Fruit fly (Drosophila melanogaster) whole organism, embryonic: ENCODE measurements around the gene CG13609.

Experiments
- ATbp ChIP-seq: fragments of 200-800 bp; sonication (Bioruptor generic); optimal IDR thresholded peaks from 2 replicates; lab custom pipeline; 2017; ENCODE audit warnings: missing biosample characterization, mild to moderate bottlenecking, missing genetic modification characterization, missing genetic modification reagents
- CG12104 ChIP-seq: fragments of 200-800 bp; sonication (Bioruptor generic); optimal IDR thresholded peaks from 3 replicates; lab custom pipeline; 2016; ENCODE audit warnings: missing biosample characterization, missing genetic modification characterization
- CG12155 ChIP-seq: fragments of 200-800 bp; sonication (Bioruptor generic); optimal IDR thresholded peaks from 3 replicates; lab custom pipeline; 2016; ENCODE audit warnings: missing biosample characterization, missing genetic modification characterization
- CG12942 ChIP-seq: fragments of 200-800 bp; sonication (Bioruptor generic); optimal IDR thresholded peaks from 3 replicates; lab custom pipeline; 2016; ENCODE audit warnings: missing biosample characterization, missing genetic modification characterization
- CG13123 ChIP-seq: fragments of 200-800 bp; sonication (Bioruptor generic); optimal IDR thresholded peaks from 2 replicates; lab custom pipeline; 2016; ENCODE audit warnings: missing biosample characterization, missing genetic modification characterization
- CG15011 ChIP-seq: fragments of 200-800 bp; sonication (Bioruptor generic); optimal IDR thresholded peaks from 3 replicates; lab custom pipeline; 2018; ENCODE audit warnings: missing biosample characterization, mild to moderate bottlenecking, missing genetic modification characterization
- CG16779 ChIP-seq: fragments of 200-800 bp; sonication (Bioruptor generic); IDR thresholded peaks from 2 replicates; pipeline ENCODE4 v1.3.6; 2022; ENCODE audit warnings: missing biosample characterization, missing genetic modification characterization
- CG17328 ChIP-seq: fragments of 200-800 bp; sonication (Bioruptor generic); IDR thresholded peaks from 2 replicates; pipeline ENCODE4 v1.3.6; 2022; ENCODE audit warnings: missing biosample characterization, missing genetic modification characterization
- CG30403 ChIP-seq: fragments of 200-800 bp; sonication (Bioruptor generic); optimal IDR thresholded peaks from 3 replicates; lab custom pipeline; 2016; ENCODE audit warnings: missing biosample characterization, missing genetic modification characterization
- CG31365 ChIP-seq: fragments of 200-800 bp; sonication (Bioruptor generic); optimal IDR thresholded peaks from 2 replicates; lab custom pipeline; 2018; ENCODE audit warnings: missing biosample characterization, mild to moderate bottlenecking, missing genetic modification characterization
- CG34224 ChIP-seq: fragments of 200-800 bp; sonication (Bioruptor generic); IDR thresholded peaks from 3 replicates; pipeline ENCODE4 v1.3.6; 2022; ENCODE audit warnings: missing biosample characterization, missing genetic modification characterization; ENCODE audit not compliant: partially characterized antibody
- CG4404 ChIP-seq: fragments of 200-800 bp; sonication (Bioruptor generic); IDR thresholded peaks from 2 replicates; pipeline ENCODE4 v1.3.6; 2022; ENCODE audit warnings: missing biosample characterization, missing genetic modification characterization
- CG6272 ChIP-seq: fragments of 200-800 bp; sonication (Bioruptor generic); IDR thresholded peaks from 2 replicates; pipeline ENCODE4 v1.3.6; 2022; ENCODE audit warnings: missing biosample characterization, missing genetic modification characterization
- CG7963 ChIP-seq: fragments of 200-800 bp; sonication (Bioruptor generic); IDR thresholded peaks from 3 replicates; pipeline ENCODE4 v1.3.6; 2022; ENCODE audit warnings: missing biosample characterization, missing genetic modification characterization; ENCODE audit not compliant: partially characterized antibody
- CG8388 ChIP-seq: fragments of 200-800 bp; sonication (Bioruptor generic); optimal IDR thresholded peaks from 2 replicates; lab custom pipeline; 2019; ENCODE audit warnings: missing biosample characterization, mild to moderate bottlenecking, missing genetic modification characterization, moderate library complexity
- CG8765 ChIP-seq: fragments of 200-800 bp; sonication (Bioruptor generic); IDR thresholded peaks from 2 replicates; pipeline ENCODE4 v1.3.6; 2022; ENCODE audit warnings: missing biosample characterization, missing genetic modification characterization
- CG9609 ChIP-seq: fragments of 200-800 bp; sonication (Bioruptor generic); optimal IDR thresholded peaks from 3 replicates; lab custom pipeline; 2016; ENCODE audit warnings: missing biosample characterization, missing genetic modification characterization
- D ChIP-seq, 2 experiments: fragments of 200-800 bp in 1 of 2; fragments of >200 bp in 1 of 2; sonication (Bioruptor generic) in 1 of 2; optimal IDR thresholded peaks; 2 replicates in 1 of 2; 3 replicates in 1 of 2; lab custom pipeline; 2017; ENCODE audit warnings: mild to moderate bottlenecking in 1 of 2, missing biosample characterization in 1 of 2, missing genetic modification characterization in 1 of 2, missing genetic modification reagents in 1 of 2
- Dbx ChIP-seq: fragments of 200-800 bp; sonication (Bioruptor generic); IDR thresholded peaks from 3 replicates; pipeline ENCODE4 v1.3.6; 2022; ENCODE audit warnings: missing biosample characterization, missing genetic modification characterization
- GATAe ChIP-seq: fragments of 200-800 bp; sonication (Bioruptor generic); conservative IDR thresholded peaks from 2 replicates; pipeline ENCODE4 v1.3.6; 2022; ENCODE audit warnings: missing biosample characterization, missing genetic modification characterization
- H2.0 ChIP-seq: fragments of 200-800 bp; sonication (Bioruptor generic); IDR thresholded peaks from 2 replicates; pipeline ENCODE4 v1.3.6; 2022; ENCODE audit warnings: missing biosample characterization, missing genetic modification characterization
- Rx ChIP-seq: fragments of 200-800 bp; sonication (Bioruptor generic); IDR thresholded peaks from 2 replicates; pipeline ENCODE4 v1.3.6; 2022; ENCODE audit warnings: missing biosample characterization, missing genetic modification characterization
- Xbp1 ChIP-seq: fragments of 200-800 bp; sonication (Bioruptor generic); optimal IDR thresholded peaks from 3 replicates; lab custom pipeline; 2016; ENCODE audit warnings: missing biosample characterization, mild to moderate bottlenecking, missing genetic modification characterization
- ap ChIP-seq: fragments of 200-800 bp; sonication (Bioruptor generic); IDR thresholded peaks from 2 replicates; pipeline ENCODE4 v1.3.6; 2022; ENCODE audit warnings: missing biosample characterization, missing genetic modification characterization
- az2 ChIP-seq: fragments of 200-800 bp; sonication (Bioruptor generic); optimal IDR thresholded peaks from 3 replicates; lab custom pipeline; 2016; ENCODE audit warnings: missing biosample characterization, missing genetic modification characterization
- btn ChIP-seq: fragments of 200-800 bp; sonication (Bioruptor generic); optimal IDR thresholded peaks from 2 replicates; lab custom pipeline; 2016; ENCODE audit warnings: missing biosample characterization, missing genetic modification characterization
- cas ChIP-seq: fragments of 200-800 bp; sonication (Bioruptor generic); IDR thresholded peaks from 2 replicates; pipeline ENCODE4 v1.3.6; 2022; ENCODE audit warnings: missing biosample characterization, missing genetic modification characterization
- corto ChIP-seq: fragments of 200-800 bp; sonication (Bioruptor generic); optimal IDR thresholded peaks from 2 replicates; lab custom pipeline; 2016; ENCODE audit warnings: missing biosample characterization, mild to moderate bottlenecking, missing genetic modification characterization, moderate library complexity
- dimm ChIP-seq: fragments of 200-800 bp; sonication (Bioruptor generic); IDR thresholded peaks from 2 replicates; pipeline ENCODE4 v1.3.6; 2022; ENCODE audit warnings: missing biosample characterization, missing genetic modification characterization
- dpn ChIP-seq, 2 experiments: fragments of 200-800 bp; sonication (Bioruptor generic); optimal IDR thresholded peaks; 3 replicates each; lab custom pipeline; 2016; ENCODE audit warnings: missing biosample characterization in 2 of 2, missing genetic modification characterization in 2 of 2
- emc ChIP-seq: fragments of 200-800 bp; sonication (Bioruptor generic); optimal IDR thresholded peaks from 2 replicates; lab custom pipeline; 2016; ENCODE audit warnings: missing biosample characterization, missing genetic modification characterization
- fd3F ChIP-seq: fragments of 200-800 bp; sonication (Bioruptor generic); optimal IDR thresholded peaks from 2 replicates; lab custom pipeline; 2018; ENCODE audit warnings: missing biosample characterization, mild to moderate bottlenecking, missing genetic modification characterization, moderate library complexity
- gce ChIP-seq: fragments of 200-800 bp; sonication (Bioruptor generic); IDR thresholded peaks from 3 replicates; pipeline ENCODE4 v1.3.6; 2022; ENCODE audit warnings: missing biosample characterization, missing genetic modification characterization
- gsb-n ChIP-seq: fragments of 200-800 bp; sonication (Bioruptor generic); optimal IDR thresholded peaks from 3 replicates; lab custom pipeline; 2018; ENCODE audit warnings: missing biosample characterization, mild to moderate bottlenecking, missing genetic modification characterization
- h ChIP-seq: fragments of >200 bp; optimal IDR thresholded peaks from 2 replicates; lab custom pipeline; 2017
- her ChIP-seq: fragments of 200-800 bp; sonication (Bioruptor generic); optimal IDR thresholded peaks from 2 replicates; lab custom pipeline; 2016; ENCODE audit warnings: missing biosample characterization, missing genetic modification characterization
- jumu ChIP-seq: fragments of 200-800 bp; sonication (Bioruptor generic); optimal IDR thresholded peaks from 3 replicates; lab custom pipeline; 2016; ENCODE audit warnings: missing biosample characterization, missing genetic modification characterization
- lilli ChIP-seq: fragments of 200-800 bp; sonication (Bioruptor generic); optimal IDR thresholded peaks from 3 replicates; lab custom pipeline; 2016; ENCODE audit warnings: missing biosample characterization, missing genetic modification characterization
- lov ChIP-seq, 2 experiments: fragments of 200-800 bp in 1 of 2; fragments of >200 bp in 1 of 2; sonication (Bioruptor generic) in 1 of 2; IDR thresholded peaks in 1 of 2; optimal IDR thresholded peaks in 1 of 2; 2 replicates in 1 of 2; 3 replicates in 1 of 2; pipeline versions ENCODE4 v1.3.6 to Lab custom; 2017 to 2022; ENCODE audit warnings: missing biosample characterization in 1 of 2, missing genetic modification characterization in 1 of 2
- mld ChIP-seq: fragments of 200-800 bp; sonication (Bioruptor generic); IDR thresholded peaks from 3 replicates; pipeline ENCODE4 v1.3.6; 2022; ENCODE audit warnings: missing biosample characterization, missing genetic modification characterization; ENCODE audit not compliant: partially characterized antibody
- phol ChIP-seq: fragments of 200-800 bp; sonication (Bioruptor generic); optimal IDR thresholded peaks from 3 replicates; lab custom pipeline; 2018; ENCODE audit warnings: missing biosample characterization, mild to moderate bottlenecking, missing genetic modification characterization, moderate library complexity
- ranshi ChIP-seq: fragments of 200-800 bp; sonication (Bioruptor generic); IDR thresholded peaks from 2 replicates; pipeline ENCODE4 v1.3.6; 2022; ENCODE audit warnings: missing biosample characterization, missing genetic modification characterization
- slou ChIP-seq: fragments of 200-800 bp; sonication (Bioruptor generic); optimal IDR thresholded peaks from 3 replicates; lab custom pipeline; 2016; ENCODE audit warnings: missing biosample characterization, missing genetic modification characterization
- so ChIP-seq: fragments of 200-800 bp; sonication (Bioruptor generic); IDR thresholded peaks from 3 replicates; pipeline ENCODE4 v1.3.6; 2022; ENCODE audit warnings: missing biosample characterization, missing genetic modification characterization
- sob ChIP-seq: fragments of 200-800 bp; sonication (Bioruptor generic); IDR thresholded peaks from 2 replicates; pipeline ENCODE4 v1.3.6; 2022; ENCODE audit warnings: missing biosample characterization, missing genetic modification characterization
- sr ChIP-seq: fragments of 200-800 bp; sonication (Bioruptor generic); IDR thresholded peaks from 3 replicates; pipeline ENCODE4 v1.3.6; 2022; ENCODE audit warnings: missing biosample characterization, missing genetic modification characterization
- tll ChIP-seq, 2 experiments: fragments of 200-800 bp in 1 of 2; fragments of >200 bp in 1 of 2; sonication (Bioruptor generic) in 1 of 2; optimal IDR thresholded peaks; 2 replicates each; lab custom pipeline; 2017 to 2019; ENCODE audit warnings: missing biosample characterization in 2 of 2, missing genetic modification characterization in 2 of 2, mild to moderate bottlenecking in 1 of 2, moderate library complexity in 1 of 2
- toy ChIP-seq: fragments of 200-800 bp; sonication (Bioruptor generic); IDR thresholded peaks from 2 replicates; pipeline ENCODE4 v1.3.6; 2022; ENCODE audit warnings: missing biosample characterization, missing genetic modification characterization
- tup ChIP-seq: fragments of 200-800 bp; sonication (Bioruptor generic); optimal IDR thresholded peaks from 2 replicates; lab custom pipeline; 2016; ENCODE audit warnings: missing biosample characterization, mild to moderate bottlenecking, missing genetic modification characterization, moderate library complexity
- wdn ChIP-seq: fragments of 200-800 bp; sonication (Bioruptor generic); IDR thresholded peaks from 2 replicates; pipeline ENCODE4 v1.3.6; 2022; ENCODE audit warnings: missing biosample characterization, missing genetic modification characterization
- yki ChIP-seq: fragments of >200 bp; optimal IDR thresholded peaks from 3 replicates; lab custom pipeline; 2018

Gene CG13609

dm6 chr3R:24188619-24189018 lies 38.2 kb upstream of the CG13609 start, which contains the start of gene CG5515 (continued):
- TF ChIP-seq CG8388 (peak; percentile 41), slou (no peak), jumu (GFP tag; lab: Kevin White, UChicago) (peak; percentile 43), az2 (peak; percentile 63), lov (optimal IDR thresholded peaks at IDR 0.05; lab: Kevin White, UChicago) (no peak), lov (GFP tag; IDR thresholded peaks at IDR 0.05; lab: Robert Waterston, UW) (peak; percentile 79; the same call in 2 of the 3 replicates), gce (GFP tag; lab: Robert Waterston, UW) (peak; percentile 38; the same call in 1 of the 3 replicates), Xbp1 (GFP tag; lab: Kevin White, UChicago) (peak; percentile 90), sob (GFP tag; lab: Robert Waterston, UW) (peak; percentile 92), CG9609 (GFP tag; lab: Kevin White, UChicago) (peak; percentile 88), btn (GFP tag; lab: Kevin White, UChicago) (no peak), CG16779 (GFP tag; lab: Robert Waterston, UW) (no peak), Dbx (GFP tag; lab: Robert Waterston, UW) (peak; percentile 89), CG6272 (GFP tag; lab: Robert Waterston, UW) (peak; percentile 80), CG8765 (GFP tag; lab: Robert Waterston, UW) (peak; percentile 66), so (GFP tag; lab: Robert Waterston, UW) (peak; percentile 79; the same call in 1 of the 3 replicates), tll (GFP tag; optimal IDR thresholded peaks at IDR 0.05; lab: Kevin White, UChicago) (no peak), CG12155 (GFP tag; lab: Kevin White, UChicago) (peak; percentile 70), dimm (GFP tag; lab: Robert Waterston, UW) (peak; percentile 42; the same call in 1 of the 2 replicates), toy (no peak), wdn (GFP tag; lab: Robert Waterston, UW) (peak; percentile 81), CG12942 (GFP tag; lab: Kevin White, UChicago) (peak; percentile 70), Rx (peak; percentile 70), sr (GFP tag; lab: Robert Waterston, UW) (peak; percentile 45; the same call in 1 of the 3 replicates), lilli (GFP tag; lab: Kevin White, UChicago) (peak; percentile 88), CG31365 (tag; lab: Kevin White, UChicago) (no peak), ATbp (no peak), CG15011 (GFP tag; lab: Kevin White, UChicago) (no peak), ranshi (GFP tag; lab: Robert Waterston, UW) (peak; percentile 40; the same call in 1 of the 2 replicates), CG34224 (GFP tag; lab: Robert Waterston, UW) (peak; percentile 87), corto (peak; percentile 47), h (lab: Kevin White, UChicago) (no peak), phol (peak; percentile 95), tup (peak; percentile 31), H2.0 (GFP tag; lab: Robert Waterston, UW) (peak; percentile 80), CG12104 (GFP tag; lab: Kevin White, UChicago) (peak; percentile 56), her (GFP tag; lab: Kevin White, UChicago) (peak; percentile 48), dpn (GFP tag; optimal IDR thresholded peaks at IDR 0.05; lab: Kevin White, UChicago) (peak in 1 of 2 experiments; percentile 82), D (optimal IDR thresholded peaks at IDR 0.05; lab: Kevin White, UChicago) (no peak), D (GFP tag; optimal IDR thresholded peaks at IDR 0.05; lab: Kevin White, UChicago) (peak; percentile 30), CG17328 (peak; percentile 85), CG4404 (peak; percentile 76), gsb-n (no peak), CG30403 (GFP tag; lab: Kevin White, UChicago) (peak; percentile 87), CG13123 (peak; percentile 56), fd3F (GFP tag; lab: Kevin White, UChicago) (peak; percentile 68), emc (peak; percentile 51), ap (GFP tag; lab: Robert Waterston, UW) (peak; percentile 50), mld (GFP tag; lab: Robert Waterston, UW) (peak; percentile 56; the same call in 1 of the 3 replicates), GATAe (GFP tag; lab: Robert Waterston, UW) (no peak; the same call in 1 of the 2 replicates), CG7963 (GFP tag; lab: Robert Waterston, UW) (peak; percentile 72), yki (lab: Kevin White, UChicago) (no peak), cas (0 out of 2 replicates have a peak, but pooled peaks have one; percentile 9)
